Worm (Caenorhabditis elegans) whole organism, L4 larva: ENCODE data around the gene T25E12.6.

Source experiments
- Y105C5A.15 ChIP-seq: fragments of 200-800 bp; sonication (Bioruptor generic); IDR thresholded peaks from 2 replicates; pipeline ENCODE4 v1.3.6; 2022; ENCODE audit warnings: missing genetic modification characterization, missing compliant biosample characterization
- aha-1 ChIP-seq: fragments of 150-350 bp; peaks from one replicate; lab custom pipeline; 2014; ENCODE audit warnings: missing biosample characterization, missing genetic modification characterization
- aly-2 ChIP-seq: sonication (generic microtip); optimal IDR thresholded peaks from 2 replicates; lab custom pipeline; 2018; ENCODE audit warnings: missing biosample characterization, missing genetic modification characterization
- ama-1 ChIP-seq: fragments of 150-350 bp; optimal IDR thresholded peaks from 2 replicates; lab custom pipeline; 2014; ENCODE audit warnings: inconsistent platforms, mixed read lengths
- ceh-44 ChIP-seq: fragments of 200-800 bp; sonication (Bioruptor generic); IDR thresholded peaks from 2 replicates; pipeline ENCODE4 v1.3.6; 2022; ENCODE audit warnings: missing genetic modification reagents, missing genetic modification characterization, missing compliant biosample characterization
- hlh-30 ChIP-seq: sonication (generic microtip); optimal IDR thresholded peaks from 2 replicates; lab custom pipeline; 2017; ENCODE audit warnings: antibody characterized with exemption, mild to moderate bottlenecking, missing genetic modification characterization, missing compliant biosample characterization; ENCODE audit not compliant: insufficient read depth
- lin-13 ChIP-seq: fragments of 150-350 bp; optimal IDR thresholded peaks from 2 replicates; lab custom pipeline; 2014; ENCODE audit warnings: missing biosample characterization, missing genetic modification reagents, missing genetic modification characterization
- lin-39 ChIP-seq: fragments of 150-350 bp; optimal IDR thresholded peaks from 2 replicates; lab custom pipeline; 2014; ENCODE audit warnings: missing biosample characterization, missing genetic modification reagents, missing genetic modification characterization
- lsy-2 ChIP-seq, 2 experiments: fragments of 150-350 bp in 1 of 2; sonication (generic microtip) in 1 of 2; optimal IDR thresholded peaks; 2 replicates each; lab custom pipeline; 2014 to 2017; ENCODE audit warnings: missing biosample characterization in 2 of 2, missing genetic modification characterization in 2 of 2
- mdl-1 ChIP-seq, 2 experiments: fragments of 150-350 bp in 1 of 2; sonication (generic microtip) in 1 of 2; optimal IDR thresholded peaks; 2 replicates each; lab custom pipeline; 2014 to 2017; ENCODE audit warnings: missing biosample characterization in 2 of 2, missing genetic modification characterization in 2 of 2
- mdt-29 ChIP-seq: fragments of 200-800 bp; sonication (Bioruptor generic); IDR thresholded peaks from 2 replicates; pipeline ENCODE4 v1.3.6; 2022; ENCODE audit warnings: missing genetic modification reagents, missing genetic modification characterization, missing compliant biosample characterization
- nhr-28 ChIP-seq: fragments of 150-350 bp; optimal IDR thresholded peaks from 2 replicates; lab custom pipeline; 2014; ENCODE audit warnings: missing biosample characterization, missing genetic modification characterization
- pqm-1 ChIP-seq: sonication (generic microtip); optimal IDR thresholded peaks from 2 replicates; lab custom pipeline; 2017; ENCODE audit warnings: missing biosample characterization, missing genetic modification characterization
- unc-62 ChIP-seq, 3 experiments: fragments of 150-350 bp in 1 of 3; sonication (generic microtip); optimal IDR thresholded peaks in 2 of 3; peaks in 1 of 3; 1 replicate in 1 of 3; 2 replicates in 2 of 3; lab custom pipeline; 2014 to 2017; ENCODE audit warnings: missing biosample characterization in 3 of 3, missing genetic modification characterization in 3 of 3, missing genetic modification reagents in 3 of 3, missing genotype in 1 of 3

DNA sequence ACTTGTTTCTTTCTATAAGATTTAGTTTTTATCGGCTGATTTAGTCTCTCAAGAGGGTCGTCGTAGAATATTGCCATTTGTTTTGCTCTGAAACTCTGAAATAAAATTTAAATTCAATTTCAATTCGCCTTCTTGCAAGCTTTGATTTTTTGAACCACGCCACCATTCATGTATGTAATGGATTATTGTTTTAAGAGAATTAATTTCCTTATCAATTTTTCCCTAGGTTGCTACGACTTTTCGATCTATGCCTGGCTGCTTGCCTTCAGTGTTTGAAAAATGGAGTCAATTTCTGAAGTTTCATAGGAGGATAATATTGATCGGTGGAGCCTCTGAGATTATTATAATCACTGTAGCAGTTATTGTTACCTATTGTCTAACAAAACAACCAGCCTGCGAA lies 6.7 kb upstream of the T25E12.6 start, which contains the start of the genes clec-38 and clec-34:
- TF ChIP-seq ama-1 (lab: Kevin White, UChicago) (no peak), Y105C5A.15 (no peak), mdl-1 (tag; optimal IDR thresholded peaks at IDR 0.05; lab: Kevin White, UChicago) (no peak), hlh-30 (tag; lab: Kevin White, UChicago) (no peak), ceh-44 (no peak), nhr-28 (tag; lab: Kevin White, UChicago) (no peak), unc-62 (GFP tag; optimal IDR thresholded peaks at IDR 0.05 in 1 of 2; lab: Kevin White, UChicago) (peak in 1 of 2 experiments; percentile 4), unc-62 (tag; optimal IDR thresholded peaks at IDR 0.05; lab: Kevin White, UChicago) (no peak), lsy-2 (tag; optimal IDR thresholded peaks at IDR 0.05; lab: Kevin White, UChicago) (no peak), aly-2 (no peak), pqm-1 (tag; lab: Kevin White, UChicago) (no peak), lin-13 (GFP tag; lab: Kevin White, UChicago) (no peak), aha-1 (no peak), lin-39 (tag; lab: Kevin White, UChicago) (no peak), mdt-29 (GFP tag; lab: Robert Waterston, UW) (no peak)
